Worm (Caenorhabditis elegans) whole organism, L1 larva: Measurements from ENCODE around the gene ugt-56.
A peak's percentile ranks its signal among the peaks of the same experiment; 100 is the strongest.

Experiments
- C34B4.2 ChIP-seq: sonication (generic microtip); optimal IDR thresholded peaks from 2 replicates; lab custom pipeline; 2017; ENCODE audit warnings: mild to moderate bottlenecking, missing genetic modification characterization, missing compliant biosample characterization
- Y116A8C.19 ChIP-seq: sonication (generic microtip); optimal IDR thresholded peaks from 2 replicates; lab custom pipeline; 2016; ENCODE audit warnings: missing compliant biosample characterization, missing genetic modification characterization, borderline replicate concordance
- aha-1 ChIP-seq: fragments of 150-350 bp; optimal IDR thresholded peaks from 2 replicates; lab custom pipeline; 2014; ENCODE audit warnings: missing biosample characterization, missing genetic modification characterization
- alr-1 ChIP-seq: fragments of 200-800 bp; sonication (Bioruptor generic); optimal IDR thresholded peaks from 2 replicates; lab custom pipeline; 2018; ENCODE audit warnings: borderline replicate concordance, mild to moderate bottlenecking, missing genetic modification characterization, missing compliant biosample characterization
- aly-2 ChIP-seq: fragments of 150-350 bp; optimal IDR thresholded peaks from 2 replicates; lab custom pipeline; 2014; ENCODE audit warnings: missing biosample characterization, missing genetic modification characterization
- ama-1 ChIP-seq: fragments of 150-350 bp; optimal IDR thresholded peaks from 2 replicates; lab custom pipeline; 2014
- blmp-1 ChIP-seq: fragments of 150-350 bp; optimal IDR thresholded peaks from 2 replicates; lab custom pipeline; 2014; ENCODE audit warnings: missing biosample characterization, missing genetic modification characterization
- ceh-8 ChIP-seq: fragments of 200-800 bp; sonication (Bioruptor generic); optimal IDR thresholded peaks from 2 replicates; lab custom pipeline; 2018; ENCODE audit warnings: mild to moderate bottlenecking, missing genetic modification characterization, moderate library complexity, missing compliant biosample characterization
- ceh-82 ChIP-seq, 3 experiments: fragments of 150-350 bp in 1 of 3; sonication (generic microtip) in 2 of 3; optimal IDR thresholded peaks; 2 replicates each; lab custom pipeline; 2014 to 2017; ENCODE audit warnings: missing biosample characterization in 3 of 3, missing genetic modification characterization in 3 of 3
- ceh-90 ChIP-seq: sonication (generic microtip); optimal IDR thresholded peaks from 2 replicates; lab custom pipeline; 2016; ENCODE audit warnings: missing genetic modification characterization, missing compliant biosample characterization
- dpl-1 ChIP-seq, 3 experiments: fragments of 150-350 bp in 2 of 3; sonication (generic microtip) in 1 of 3; optimal IDR thresholded peaks; 2 replicates each; lab custom pipeline; 2014 to 2017; ENCODE audit warnings: missing biosample characterization in 3 of 3, missing genetic modification characterization in 3 of 3, missing genetic modification reagents in 3 of 3
- dsc-1 ChIP-seq: sonication (generic microtip); optimal IDR thresholded peaks from 2 replicates; lab custom pipeline; 2016; ENCODE audit warnings: mild to moderate bottlenecking, missing genetic modification characterization, missing compliant biosample characterization
- egl-13 ChIP-seq: sonication (generic microtip); optimal IDR thresholded peaks from 2 replicates; lab custom pipeline; 2016; ENCODE audit warnings: missing genotype, missing genetic modification reagents, missing genetic modification characterization, missing compliant biosample characterization
- egl-27 ChIP-seq, 2 experiments: fragments of 150-350 bp in 1 of 2; sonication (generic microtip); optimal IDR thresholded peaks; 3 replicates each; lab custom pipeline; 2017 to 2018; ENCODE audit warnings: missing biosample characterization in 2 of 2, missing genetic modification characterization in 2 of 2, missing genetic modification reagents in 2 of 2
- elt-2 ChIP-seq: sonication (generic microtip); optimal IDR thresholded peaks from 2 replicates; lab custom pipeline; 2016; ENCODE audit warnings: missing genetic modification characterization, mild to moderate bottlenecking, inconsistent platforms, missing compliant biosample characterization, missing genetic modification reagents
- fkh-4 ChIP-seq: sonication (generic microtip); optimal IDR thresholded peaks from 2 replicates; lab custom pipeline; 2016; ENCODE audit warnings: missing compliant biosample characterization, missing genetic modification characterization, borderline replicate concordance
- fkh-8 ChIP-seq: sonication (generic microtip); optimal IDR thresholded peaks from 2 replicates; lab custom pipeline; 2016; ENCODE audit warnings: mild to moderate bottlenecking, missing genetic modification characterization, missing compliant biosample characterization
- grh-1 ChIP-seq: fragments of 200-800 bp; sonication (Bioruptor generic); IDR thresholded peaks from 2 replicates; pipeline ENCODE4 v1.3.6; 2022; ENCODE audit warnings: missing genetic modification reagents, missing genetic modification characterization, missing compliant biosample characterization
- hlh-4 ChIP-seq: sonication (generic microtip); optimal IDR thresholded peaks from 2 replicates; lab custom pipeline; 2016; ENCODE audit warnings: mild to moderate bottlenecking, missing genetic modification characterization, missing compliant biosample characterization
- irx-1 ChIP-seq: sonication (generic microtip); optimal IDR thresholded peaks from 2 replicates; lab custom pipeline; 2016; ENCODE audit warnings: missing genetic modification characterization, missing compliant biosample characterization
- isw-1 ChIP-seq: fragments of 200-800 bp; sonication (Bioruptor generic); IDR thresholded peaks from 2 replicates; pipeline ENCODE4 v1.3.6; 2022; ENCODE audit warnings: missing genetic modification characterization, missing compliant biosample characterization
- lin-13 ChIP-seq: fragments of 150-350 bp; optimal IDR thresholded peaks from 2 replicates; lab custom pipeline; 2014; ENCODE audit warnings: missing biosample characterization, missing genetic modification reagents, missing genetic modification characterization
- lin-15B ChIP-seq: fragments of 150-350 bp; sonication (generic microtip); optimal IDR thresholded peaks from 3 replicates; lab custom pipeline; 2014; ENCODE audit warnings: missing biosample characterization, missing genetic modification characterization
- lir-3 ChIP-seq: sonication (generic microtip); optimal IDR thresholded peaks from 2 replicates; lab custom pipeline; 2016; ENCODE audit warnings: mild to moderate bottlenecking, missing genetic modification characterization, moderate library complexity, missing compliant biosample characterization; ENCODE audit not compliant: poor library complexity
- lsy-2 ChIP-seq, 2 experiments: fragments of 150-350 bp; optimal IDR thresholded peaks; 2 replicates each; lab custom pipeline; 2014; ENCODE audit warnings: missing biosample characterization in 2 of 2, missing genetic modification characterization in 2 of 2
- mab-9 ChIP-seq: fragments of 200-800 bp; sonication (Bioruptor generic); IDR thresholded peaks from 2 replicates; pipeline ENCODE4 v1.3.6; 2022; ENCODE audit warnings: missing genetic modification reagents, missing genetic modification characterization, missing compliant biosample characterization
- mdl-1 ChIP-seq, 2 experiments: fragments of 150-350 bp; optimal IDR thresholded peaks; 2 replicates each; lab custom pipeline; 2014 to 2017; ENCODE audit warnings: missing biosample characterization in 2 of 2, missing genetic modification characterization in 2 of 2, inconsistent platforms in 1 of 2
- mep-1 ChIP-seq: fragments of 150-350 bp; optimal IDR thresholded peaks from 2 replicates; lab custom pipeline; 2014; ENCODE audit warnings: missing biosample characterization, missing genetic modification characterization
- nhr-12 ChIP-seq: sonication (generic microtip); optimal IDR thresholded peaks from 2 replicates; lab custom pipeline; 2017; ENCODE audit warnings: missing biosample characterization, missing genetic modification characterization
- nhr-19 ChIP-seq: fragments of 200-800 bp; sonication (Bioruptor generic); conservative IDR thresholded peaks from 2 replicates; pipeline ENCODE4 v1.3.6; 2022; ENCODE audit warnings: missing genetic modification characterization, missing compliant biosample characterization
- nhr-20 ChIP-seq: sonication (generic microtip); optimal IDR thresholded peaks from 2 replicates; lab custom pipeline; 2016; ENCODE audit warnings: mild to moderate bottlenecking, missing genetic modification characterization, missing compliant biosample characterization
- nhr-28 ChIP-seq: fragments of 150-350 bp; optimal IDR thresholded peaks from 2 replicates; lab custom pipeline; 2014; ENCODE audit warnings: missing biosample characterization, missing genetic modification characterization
- nhr-71 ChIP-seq: sonication (generic microtip); optimal IDR thresholded peaks from 2 replicates; lab custom pipeline; 2016; ENCODE audit warnings: mild to moderate bottlenecking, missing genetic modification characterization, moderate library complexity, missing compliant biosample characterization
- nhr-76 ChIP-seq: sonication (generic microtip); optimal IDR thresholded peaks from 2 replicates; lab custom pipeline; 2017; ENCODE audit warnings: missing biosample characterization, missing genetic modification characterization
- nhr-77 ChIP-seq: fragments of 150-350 bp; optimal IDR thresholded peaks from 2 replicates; lab custom pipeline; 2014; ENCODE audit warnings: missing biosample characterization, missing genetic modification characterization
- nhr-85 ChIP-seq: sonication (generic microtip); peaks from one replicate; lab custom pipeline; 2016; ENCODE audit warnings: missing genetic modification characterization, inconsistent platforms, missing compliant biosample characterization
- nhr-90 ChIP-seq: sonication (generic microtip); optimal IDR thresholded peaks from 2 replicates; lab custom pipeline; 2016; ENCODE audit warnings: mild to moderate bottlenecking, missing genetic modification characterization, missing compliant biosample characterization; ENCODE audit not compliant: poor library complexity
- pag-3 ChIP-seq: sonication (generic microtip); optimal IDR thresholded peaks from 2 replicates; lab custom pipeline; 2017; ENCODE audit warnings: missing genetic modification characterization, mild to moderate bottlenecking, missing compliant biosample characterization, antibody characterized with exemption, borderline replicate concordance; ENCODE audit not compliant: insufficient read depth
- snu-23 ChIP-seq: sonication (generic microtip); optimal IDR thresholded peaks from 2 replicates; lab custom pipeline; 2016; ENCODE audit warnings: missing genetic modification characterization, missing compliant biosample characterization
- sox-4 ChIP-seq: sonication (generic microtip); optimal IDR thresholded peaks from 2 replicates; lab custom pipeline; 2016; ENCODE audit warnings: missing genetic modification characterization, missing compliant biosample characterization
- swsn-7 ChIP-seq: sonication (generic microtip); optimal IDR thresholded peaks from 2 replicates; lab custom pipeline; 2016; ENCODE audit warnings: missing genetic modification characterization, missing compliant biosample characterization
- tbx-2 ChIP-seq: sonication (generic microtip); optimal IDR thresholded peaks from 2 replicates; lab custom pipeline; 2016; ENCODE audit warnings: missing genetic modification characterization, missing compliant biosample characterization
- unc-30 ChIP-seq: sonication (generic microtip); optimal IDR thresholded peaks from 2 replicates; lab custom pipeline; 2017; ENCODE audit warnings: missing biosample characterization, missing genetic modification characterization
- unc-62 ChIP-seq: fragments of 150-350 bp; optimal IDR thresholded peaks from 2 replicates; lab custom pipeline; 2014; ENCODE audit warnings: missing biosample characterization, missing genetic modification reagents, missing genetic modification characterization
- unc-86 ChIP-seq: sonication (generic microtip); optimal IDR thresholded peaks from 2 replicates; lab custom pipeline; 2016; ENCODE audit warnings: missing genetic modification characterization, missing compliant biosample characterization
- vab-15 ChIP-seq: sonication (generic microtip); optimal IDR thresholded peaks from 2 replicates; lab custom pipeline; 2017; ENCODE audit warnings: missing genotype, mild to moderate bottlenecking, missing genetic modification characterization, missing compliant biosample characterization
- zag-1 ChIP-seq: fragments of 150-350 bp; optimal IDR thresholded peaks from 2 replicates; lab custom pipeline; 2014; ENCODE audit warnings: missing biosample characterization, missing genetic modification characterization
- ztf-11 ChIP-seq, 2 experiments: sonication (generic microtip); optimal IDR thresholded peaks; 2 replicates each; lab custom pipeline; 2016 to 2017; ENCODE audit warnings: missing genetic modification characterization in 2 of 2, missing biosample characterization in 1 of 2, missing compliant biosample characterization in 1 of 2
- ztf-4 ChIP-seq: fragments of 150-350 bp; optimal IDR thresholded peaks from 2 replicates; lab custom pipeline; 2014; ENCODE audit warnings: missing biosample characterization, missing genetic modification characterization

Gene ugt-56

ce11 chrV:12234293-12235004 is 24.3 kb upstream of the ugt-56 start, which contains the start of gene myo-3 (continued):
- TF ChIP-seq dpl-1 (GFP tag; optimal IDR thresholded peaks at IDR 0.05; lab: Kevin White, UChicago): no peak
- no peak for TF ChIP-seq unc-86 (tag; lab: Kevin White, UChicago)
- TF ChIP-seq ceh-82 (tag; optimal IDR thresholded peaks at IDR 0.05; lab: Kevin White, UChicago): no peak
- TF ChIP-seq isw-1: no peak
- no peak for TF ChIP-seq ceh-8 (GFP tag; lab: Kevin White, UChicago)
- TF ChIP-seq dsc-1 (tag; lab: Kevin White, UChicago): peak; percentile 23
- TF ChIP-seq fkh-8 (tag; lab: Kevin White, UChicago): no peak
- no peak for TF ChIP-seq vab-15 (tag; lab: Kevin White, UChicago)
- no peak for TF ChIP-seq nhr-12 (tag; lab: Kevin White, UChicago)
- no peak for TF ChIP-seq hlh-4 (tag; lab: Kevin White, UChicago)
- TF ChIP-seq swsn-7 (tag; lab: Kevin White, UChicago): no peak
- TF ChIP-seq tbx-2 (tag; lab: Kevin White, UChicago): no peak
- no peak for TF ChIP-seq lin-13 (GFP tag; lab: Kevin White, UChicago)
- TF ChIP-seq nhr-85 (tag; lab: Kevin White, UChicago): no peak
- no peak for TF ChIP-seq elt-2 (tag; lab: Kevin White, UChicago)
- no peak for TF ChIP-seq lin-15B (tag; lab: Kevin White, UChicago)
- TF ChIP-seq nhr-90 (tag; lab: Kevin White, UChicago): no peak
- no peak for TF ChIP-seq ama-1
- no peak for TF ChIP-seq grh-1 (GFP tag; lab: Robert Waterston, UW)
- no peak for TF ChIP-seq fkh-4
- no peak for TF ChIP-seq lir-3 (tag; lab: Kevin White, UChicago)
- no peak for TF ChIP-seq mab-9 (GFP tag; lab: Robert Waterston, UW)
- TF ChIP-seq lsy-2 (tag; optimal IDR thresholded peaks at IDR 0.05; lab: Kevin White, UChicago): peak in 1 of 2 experiments; percentile 27
- no peak for TF ChIP-seq pag-3 (tag; lab: Kevin White, UChicago)
- no peak for TF ChIP-seq ztf-11 (tag; optimal IDR thresholded peaks at IDR 0.05; lab: Kevin White, UChicago)
- no peak for TF ChIP-seq unc-62 (GFP tag; lab: Kevin White, UChicago)
- no peak for TF ChIP-seq sox-4 (tag; lab: Kevin White, UChicago)
- TF ChIP-seq egl-27 (tag; optimal IDR thresholded peaks at IDR 0.05; lab: Kevin White, UChicago): no peak
- TF ChIP-seq unc-30 (tag; lab: Kevin White, UChicago): no peak
- no peak for TF ChIP-seq zag-1 (tag; lab: Kevin White, UChicago)
- no peak for TF ChIP-seq aly-2 (tag; lab: Kevin White, UChicago)
- TF ChIP-seq irx-1 (tag; lab: Kevin White, UChicago): no peak
- no peak for TF ChIP-seq nhr-77
- TF ChIP-seq mdl-1 (tag; optimal IDR thresholded peaks at IDR 0.05; lab: Kevin White, UChicago): no peak
- no peak for TF ChIP-seq nhr-28 (tag; lab: Kevin White, UChicago)
- TF ChIP-seq nhr-76 (tag; lab: Kevin White, UChicago): no peak
- no peak for TF ChIP-seq blmp-1 (tag; lab: Kevin White, UChicago)
- TF ChIP-seq C34B4.2 (tag; lab: Kevin White, UChicago): no peak
- no peak for TF ChIP-seq ztf-4
- no peak for TF ChIP-seq aha-1 (tag; lab: Kevin White, UChicago)
- TF ChIP-seq nhr-71 (tag; lab: Kevin White, UChicago): peak; percentile 68
- TF ChIP-seq nhr-19 (GFP tag; lab: Robert Waterston, UW): peak; percentile 26
- no peak for TF ChIP-seq egl-13
- TF ChIP-seq alr-1: no peak
- peak; percentile 19 for TF ChIP-seq snu-23 (GFP tag; lab: Kevin White, UChicago)
- peak; percentile 8 for TF ChIP-seq nhr-20 (tag; lab: Kevin White, UChicago)
- TF ChIP-seq Y116A8C.19 (tag; lab: Kevin White, UChicago): no peak
- TF ChIP-seq ceh-90 (tag; lab: Kevin White, UChicago): no peak
- no peak for TF ChIP-seq mep-1 (tag; lab: Kevin White, UChicago)
